Worm (Caenorhabditis elegans): ENCODE measurements around the gene zip-2.

The zip-2 gene

ce11 chrIII:839491-839890, 6.7 kb downstream of the zip-2 start, which contains the start of gene dos-3:
Gene dos-3, minus strand, starts transcription at chrIII:839591.
- TF ChIP-seq med-1 (GFP tag; optimal IDR thresholded peaks at IDR 0.05; ENCODE audit: insufficient read depth) (no peak), tab-1 (GFP tag; IDR thresholded peaks at IDR 0.05) (no peak), flt-1 (GFP tag; IDR thresholded peaks at IDR 0.05) (no peak), klf-2 (GFP tag; conservative IDR thresholded peaks at IDR 0.05) (no peak), T22C8.4 (GFP tag; IDR thresholded peaks at IDR 0.05) (no peak), ztf-29 (GFP tag; IDR thresholded peaks at IDR 0.05) (no peak), cog-1 (tag; optimal IDR thresholded peaks at IDR 0.05) (no peak), ref-1 (GFP tag; conservative IDR thresholded peaks at IDR 0.05) (no peak), ztf-23 (GFP tag; IDR thresholded peaks at IDR 0.05) (no peak)

ce11 chrIII:841177-841576, 8.4 kb downstream of the zip-2 start, which contains the start of gene K02F3.9:
Gene K02F3.9, minus strand, starts transcription at chrIII:841366.
- TF ChIP-seq klf-2 (GFP tag; conservative IDR thresholded peaks at IDR 0.05) (no peak), cog-1 (tag; optimal IDR thresholded peaks at IDR 0.05) (no peak), ref-1 (GFP tag; conservative IDR thresholded peaks at IDR 0.05) (no peak), med-1 (GFP tag; optimal IDR thresholded peaks at IDR 0.05; ENCODE audit: insufficient read depth) (no peak), T22C8.4 (GFP tag; IDR thresholded peaks at IDR 0.05) (no peak), ztf-29 (GFP tag; IDR thresholded peaks at IDR 0.05) (no peak), ztf-23 (GFP tag; IDR thresholded peaks at IDR 0.05) (no peak), tab-1 (GFP tag; IDR thresholded peaks at IDR 0.05) (no peak), flt-1 (GFP tag; IDR thresholded peaks at IDR 0.05) (no peak)

ce11 chrIII:842630-843029, 9.8 kb downstream of the zip-2 start, which contains the start of gene far-8:
Gene far-8, plus strand, starts transcription at chrIII:842930.
- TF ChIP-seq ztf-29 (GFP tag; IDR thresholded peaks at IDR 0.05) = no peak
- TF ChIP-seq T22C8.4 (GFP tag; IDR thresholded peaks at IDR 0.05) = no peak
- no peak for TF ChIP-seq med-1 (GFP tag; optimal IDR thresholded peaks at IDR 0.05; ENCODE audit: insufficient read depth)
- no peak for TF ChIP-seq tab-1 (GFP tag; IDR thresholded peaks at IDR 0.05)
- no peak for TF ChIP-seq flt-1 (GFP tag; IDR thresholded peaks at IDR 0.05)
- no peak for TF ChIP-seq ref-1 (GFP tag; conservative IDR thresholded peaks at IDR 0.05)
- no peak for TF ChIP-seq cog-1 (tag; optimal IDR thresholded peaks at IDR 0.05)
- no peak for TF ChIP-seq klf-2 (GFP tag; conservative IDR thresholded peaks at IDR 0.05)
- TF ChIP-seq ztf-23 (GFP tag; IDR thresholded peaks at IDR 0.05) = no peak

- TF ChIP-seq flt-1 (GFP tag; IDR thresholded peaks at IDR 0.05) (no peak), cog-1 (tag; optimal IDR thresholded peaks at IDR 0.05) (no peak), ztf-29 (GFP tag; IDR thresholded peaks at IDR 0.05) (no peak), T22C8.4 (GFP tag; IDR thresholded peaks at IDR 0.05) (no peak), ref-1 (GFP tag; conservative IDR thresholded peaks at IDR 0.05) (no peak)
These were observed 11.2 kb downstream of the zip-2 start for ce11 chrIII:843999-844398.

- TF ChIP-seq med-1 (GFP tag; optimal IDR thresholded peaks at IDR 0.05; ENCODE audit: insufficient read depth) = no peak
- no peak for TF ChIP-seq ztf-23 (GFP tag; IDR thresholded peaks at IDR 0.05)
- no peak for TF ChIP-seq ref-1 (GFP tag; conservative IDR thresholded peaks at IDR 0.05)
- TF ChIP-seq ztf-29 (GFP tag; IDR thresholded peaks at IDR 0.05) = no peak
- no peak for TF ChIP-seq klf-2 (GFP tag; conservative IDR thresholded peaks at IDR 0.05)
- TF ChIP-seq T22C8.4 (GFP tag; IDR thresholded peaks at IDR 0.05) = no peak
- no peak for TF ChIP-seq flt-1 (GFP tag; IDR thresholded peaks at IDR 0.05)
- no peak for TF ChIP-seq tab-1 (GFP tag; IDR thresholded peaks at IDR 0.05)
- TF ChIP-seq cog-1 (tag; optimal IDR thresholded peaks at IDR 0.05) = no peak
These were observed 11.8 kb downstream of the zip-2 start for ce11 chrIII:844577-844976.

ce11 chrIII:845485-845884, 12.7 kb downstream of the zip-2 start, which contains the start of gene K02F3.2:
Gene K02F3.2, plus strand, starts transcription at chrIII:845841.
- TF ChIP-seq med-1 (GFP tag; optimal IDR thresholded peaks at IDR 0.05; ENCODE audit: insufficient read depth) (no peak), cog-1 (tag; optimal IDR thresholded peaks at IDR 0.05) (no peak), ztf-29 (GFP tag; IDR thresholded peaks at IDR 0.05) (no peak), ztf-23 (GFP tag; IDR thresholded peaks at IDR 0.05) (no peak), T22C8.4 (GFP tag; IDR thresholded peaks at IDR 0.05) (no peak), ref-1 (GFP tag; conservative IDR thresholded peaks at IDR 0.05) (no peak), flt-1 (GFP tag; IDR thresholded peaks at IDR 0.05) (no peak), tab-1 (GFP tag; IDR thresholded peaks at IDR 0.05) (no peak), klf-2 (GFP tag; conservative IDR thresholded peaks at IDR 0.05) (no peak)

ce11 chrIII:852296-852695, 19.5 kb downstream of the zip-2 start, which contains the start of gene moma-1:
Gene moma-1, minus strand, starts transcription at chrIII:852396.
- TF ChIP-seq klf-2 (GFP tag; conservative IDR thresholded peaks at IDR 0.05) (no peak), flt-1 (GFP tag; IDR thresholded peaks at IDR 0.05) (no peak), ref-1 (GFP tag; conservative IDR thresholded peaks at IDR 0.05) (no peak), ztf-23 (GFP tag; IDR thresholded peaks at IDR 0.05) (no peak), tab-1 (GFP tag; IDR thresholded peaks at IDR 0.05) (no peak), cog-1 (tag; optimal IDR thresholded peaks at IDR 0.05) (no peak), med-1 (GFP tag; optimal IDR thresholded peaks at IDR 0.05; ENCODE audit: insufficient read depth) (no peak), T22C8.4 (GFP tag; IDR thresholded peaks at IDR 0.05) (no peak), ztf-29 (GFP tag; IDR thresholded peaks at IDR 0.05) (no peak)

- TF ChIP-seq ztf-29 (GFP tag; IDR thresholded peaks at IDR 0.05) = no peak
These were observed 20.6 kb downstream of the zip-2 start for ce11 chrIII:853414-853813.

ce11 chrIII:853859-854359, 21.1 kb downstream of the zip-2 start, which contains the start of the genes rnp-5 and tag-51:
Gene rnp-5, minus strand, starts transcription at chrIII:853909.
Gene tag-51, plus strand, starts transcription at chrIII:854221.
- no peak for TF ChIP-seq med-1 (GFP tag; optimal IDR thresholded peaks at IDR 0.05; ENCODE audit: insufficient read depth)
- no peak for TF ChIP-seq T22C8.4 (GFP tag; IDR thresholded peaks at IDR 0.05)
- TF ChIP-seq cog-1 (tag; optimal IDR thresholded peaks at IDR 0.05) = no peak
- no peak for TF ChIP-seq flt-1 (GFP tag; IDR thresholded peaks at IDR 0.05)
- TF ChIP-seq tab-1 (GFP tag; IDR thresholded peaks at IDR 0.05) = no peak

- TF ChIP-seq tab-1 (GFP tag; IDR thresholded peaks at IDR 0.05) (no peak), ztf-23 (GFP tag; IDR thresholded peaks at IDR 0.05) (no peak), ztf-29 (GFP tag; IDR thresholded peaks at IDR 0.05) (no peak), klf-2 (GFP tag; conservative IDR thresholded peaks at IDR 0.05) (no peak), med-1 (GFP tag; optimal IDR thresholded peaks at IDR 0.05; ENCODE audit: insufficient read depth) (no peak), cog-1 (tag; optimal IDR thresholded peaks at IDR 0.05) (no peak), T22C8.4 (GFP tag; IDR thresholded peaks at IDR 0.05) (no peak), ref-1 (GFP tag; conservative IDR thresholded peaks at IDR 0.05) (no peak), flt-1 (GFP tag; IDR thresholded peaks at IDR 0.05) (no peak)
These were observed 23.5 kb downstream of the zip-2 start, which contains the start of gene K02F3.12 for ce11 chrIII:856260-856659. Gene K02F3.12, plus strand, starts transcription at chrIII:856560.
